Worm (Caenorhabditis elegans) whole organism, L2 larva: ENCODE data around the gene F34D10.8.

Experiments used
- C34F6.9 ChIP-seq: fragments of 150-350 bp; optimal IDR thresholded peaks from 2 replicates; lab custom pipeline; 2014; ENCODE audit warnings: missing biosample characterization, missing genetic modification characterization
- F13H6.1 ChIP-seq: sonication (generic microtip); optimal IDR thresholded peaks from 2 replicates; lab custom pipeline; 2016; ENCODE audit warnings: missing genetic modification characterization, missing compliant biosample characterization
- R02D3.7 ChIP-seq: fragments of 150-350 bp; optimal IDR thresholded peaks from 2 replicates; lab custom pipeline; 2014; ENCODE audit warnings: missing biosample characterization, missing genetic modification characterization
- ZK546.5 ChIP-seq: sonication (generic microtip); optimal IDR thresholded peaks from 2 replicates; lab custom pipeline; 2017; ENCODE audit warnings: missing biosample characterization, missing genetic modification characterization
- alr-1 ChIP-seq: fragments of 150-350 bp; optimal IDR thresholded peaks from 2 replicates; lab custom pipeline; 2014; ENCODE audit warnings: missing biosample characterization, missing genetic modification characterization
- aly-2 ChIP-seq: fragments of 150-350 bp; optimal IDR thresholded peaks from 2 replicates; lab custom pipeline; 2014; ENCODE audit warnings: missing biosample characterization, missing genetic modification characterization
- ama-1 ChIP-seq: fragments of 150-350 bp; optimal IDR thresholded peaks from 2 replicates; lab custom pipeline; 2018; ENCODE audit warnings: inconsistent platforms
- blmp-1 ChIP-seq: sonication (generic microtip); optimal IDR thresholded peaks from 2 replicates; lab custom pipeline; 2017; ENCODE audit warnings: missing genetic modification characterization, mild to moderate bottlenecking, missing compliant biosample characterization, antibody characterized with exemption, moderate library complexity; ENCODE audit not compliant: insufficient read depth
- ceh-16 ChIP-seq: fragments of 150-350 bp; optimal IDR thresholded peaks from 2 replicates; lab custom pipeline; 2014; ENCODE audit warnings: missing biosample characterization, missing genetic modification characterization
- ceh-82 ChIP-seq: fragments of 150-350 bp; optimal IDR thresholded peaks from 2 replicates; lab custom pipeline; 2014; ENCODE audit warnings: missing biosample characterization, missing genetic modification characterization
- crh-2 ChIP-seq: sonication (generic microtip); optimal IDR thresholded peaks from 2 replicates; lab custom pipeline; 2017; ENCODE audit warnings: missing biosample characterization, missing genetic modification characterization
- dmd-4 ChIP-seq: sonication (generic microtip); optimal IDR thresholded peaks from 2 replicates; lab custom pipeline; 2017; ENCODE audit warnings: missing biosample characterization, missing genetic modification characterization
- egl-27 ChIP-seq: sonication (generic microtip); optimal IDR thresholded peaks from 3 replicates; lab custom pipeline; 2017; ENCODE audit warnings: missing biosample characterization, missing genetic modification reagents, missing genetic modification characterization
- elt-1 ChIP-seq: fragments of 150-350 bp; optimal IDR thresholded peaks from 2 replicates; lab custom pipeline; 2014; ENCODE audit warnings: missing biosample characterization, missing genetic modification characterization
- elt-3 ChIP-seq: sonication (generic microtip); optimal IDR thresholded peaks from 2 replicates; lab custom pipeline; 2017; ENCODE audit warnings: missing biosample characterization, missing genetic modification characterization
- fos-1 ChIP-seq: fragments of 150-350 bp; optimal IDR thresholded peaks from 2 replicates; lab custom pipeline; 2014; ENCODE audit warnings: missing biosample characterization, missing genetic modification characterization
- gmeb-1 ChIP-seq: fragments of 150-350 bp; optimal IDR thresholded peaks from 2 replicates; lab custom pipeline; 2014; ENCODE audit warnings: missing biosample characterization, missing genetic modification characterization
- lin-11 ChIP-seq: fragments of 150-350 bp; sonication (generic microtip); optimal IDR thresholded peaks from 2 replicates; lab custom pipeline; 2014; ENCODE audit warnings: missing biosample characterization, missing genetic modification characterization, inconsistent platforms, mixed read lengths
- lin-13 ChIP-seq: fragments of 150-350 bp; optimal IDR thresholded peaks from 2 replicates; lab custom pipeline; 2014; ENCODE audit warnings: missing biosample characterization, missing genetic modification reagents, missing genetic modification characterization
- lin-39 ChIP-seq: fragments of 150-350 bp; optimal IDR thresholded peaks from 2 replicates; lab custom pipeline; 2014; ENCODE audit warnings: missing biosample characterization, missing genetic modification reagents, missing genetic modification characterization
- lsy-2 ChIP-seq, 2 experiments: fragments of 150-350 bp in 1 of 2; sonication (generic microtip) in 1 of 2; optimal IDR thresholded peaks; 2 replicates each; lab custom pipeline; 2014 to 2017; ENCODE audit warnings: missing biosample characterization in 2 of 2, missing genetic modification characterization in 2 of 2
- mab-5 ChIP-seq: fragments of 150-350 bp; optimal IDR thresholded peaks from 2 replicates; lab custom pipeline; 2014; ENCODE audit warnings: missing biosample characterization, missing genetic modification characterization
- mbf-1 ChIP-seq: sonication (generic microtip); optimal IDR thresholded peaks from 2 replicates; lab custom pipeline; 2017; ENCODE audit warnings: missing biosample characterization, missing genetic modification characterization
- mdl-1 ChIP-seq, 2 experiments: fragments of 150-350 bp in 1 of 2; sonication (generic microtip) in 1 of 2; optimal IDR thresholded peaks; 2 replicates each; lab custom pipeline; 2017; ENCODE audit warnings: missing biosample characterization in 2 of 2, missing genetic modification characterization in 2 of 2
- nhr-10 ChIP-seq: sonication (generic microtip); optimal IDR thresholded peaks from 2 replicates; lab custom pipeline; 2017; ENCODE audit warnings: missing biosample characterization, missing genetic modification characterization
- nhr-11 ChIP-seq: fragments of 150-350 bp; optimal IDR thresholded peaks from 2 replicates; lab custom pipeline; 2014; ENCODE audit warnings: missing biosample characterization, missing genetic modification characterization
- nhr-12 ChIP-seq: fragments of 150-350 bp; optimal IDR thresholded peaks from 2 replicates; lab custom pipeline; 2014; ENCODE audit warnings: missing biosample characterization, missing genetic modification characterization
- nhr-129 ChIP-seq: fragments of 150-350 bp; optimal IDR thresholded peaks from 2 replicates; lab custom pipeline; 2014; ENCODE audit warnings: missing biosample characterization, missing genetic modification characterization
- nhr-21 ChIP-seq: fragments of 150-350 bp; optimal IDR thresholded peaks from 2 replicates; lab custom pipeline; 2014; ENCODE audit warnings: missing biosample characterization, missing genetic modification characterization
- nhr-23 ChIP-seq: fragments of 150-350 bp; optimal IDR thresholded peaks from 2 replicates; lab custom pipeline; 2014; ENCODE audit warnings: missing biosample characterization, missing genetic modification reagents, missing genetic modification characterization
- nhr-237 ChIP-seq: fragments of 150-350 bp; optimal IDR thresholded peaks from 2 replicates; lab custom pipeline; 2014; ENCODE audit warnings: missing biosample characterization, missing genetic modification characterization
- nhr-6 ChIP-seq: fragments of 150-350 bp; optimal IDR thresholded peaks from 2 replicates; lab custom pipeline; 2014; ENCODE audit warnings: missing biosample characterization, missing genetic modification characterization
- nhr-77 ChIP-seq: fragments of 150-350 bp; optimal IDR thresholded peaks from 2 replicates; lab custom pipeline; 2014; ENCODE audit warnings: missing biosample characterization, missing genetic modification characterization
- peb-1 ChIP-seq: fragments of 150-350 bp; optimal IDR thresholded peaks from 2 replicates; lab custom pipeline; 2014; ENCODE audit warnings: missing biosample characterization, missing genetic modification characterization
- sem-4 ChIP-seq: fragments of 150-350 bp; optimal IDR thresholded peaks from 2 replicates; lab custom pipeline; 2014; ENCODE audit warnings: missing biosample characterization, missing genetic modification reagents, missing genetic modification characterization
- skn-1 ChIP-seq: sonication (generic microtip); optimal IDR thresholded peaks from 2 replicates; lab custom pipeline; 2017; ENCODE audit warnings: missing biosample characterization, missing genetic modification characterization
- sma-3 ChIP-seq: sonication (generic microtip); optimal IDR thresholded peaks from 2 replicates; lab custom pipeline; 2016; ENCODE audit warnings: missing genetic modification reagents, missing genetic modification characterization, missing compliant biosample characterization
- sma-9 ChIP-seq, 2 experiments: fragments of 150-350 bp in 1 of 2; sonication (generic microtip) in 1 of 2; optimal IDR thresholded peaks; 2 replicates each; lab custom pipeline; 2014 to 2016; ENCODE audit warnings: missing genetic modification characterization in 2 of 2, mild to moderate bottlenecking in 1 of 2, missing biosample characterization in 1 of 2, missing compliant biosample characterization in 1 of 2, missing genetic modification reagents in 1 of 2, moderate library complexity in 1 of 2
- snpc-4 ChIP-seq: fragments of 150-350 bp; optimal IDR thresholded peaks from 2 replicates; lab custom pipeline; 2014; ENCODE audit warnings: missing biosample characterization, missing genetic modification characterization
- unc-39 ChIP-seq: fragments of 150-350 bp; optimal IDR thresholded peaks from 2 replicates; lab custom pipeline; 2014; ENCODE audit warnings: missing biosample characterization, missing genetic modification characterization
- unc-55 ChIP-seq: fragments of 150-350 bp; sonication (generic microtip); optimal IDR thresholded peaks from 3 replicates; lab custom pipeline; 2014; ENCODE audit warnings: missing biosample characterization, missing genetic modification reagents, missing genetic modification characterization
- unc-62 ChIP-seq: fragments of 150-350 bp; optimal IDR thresholded peaks from 2 replicates; lab custom pipeline; 2014; ENCODE audit warnings: missing biosample characterization, missing genetic modification reagents, missing genetic modification characterization
- ztf-1 ChIP-seq: fragments of 200-800 bp; sonication (Bioruptor generic); conservative IDR thresholded peaks from 2 replicates; pipeline ENCODE4 v1.3.6; 2022; ENCODE audit warnings: missing genetic modification characterization, missing compliant biosample characterization
- ztf-11 ChIP-seq: sonication (generic microtip); optimal IDR thresholded peaks from 2 replicates; lab custom pipeline; 2017; ENCODE audit warnings: missing biosample characterization, missing genetic modification characterization

Gene F34D10.8

DNA sequence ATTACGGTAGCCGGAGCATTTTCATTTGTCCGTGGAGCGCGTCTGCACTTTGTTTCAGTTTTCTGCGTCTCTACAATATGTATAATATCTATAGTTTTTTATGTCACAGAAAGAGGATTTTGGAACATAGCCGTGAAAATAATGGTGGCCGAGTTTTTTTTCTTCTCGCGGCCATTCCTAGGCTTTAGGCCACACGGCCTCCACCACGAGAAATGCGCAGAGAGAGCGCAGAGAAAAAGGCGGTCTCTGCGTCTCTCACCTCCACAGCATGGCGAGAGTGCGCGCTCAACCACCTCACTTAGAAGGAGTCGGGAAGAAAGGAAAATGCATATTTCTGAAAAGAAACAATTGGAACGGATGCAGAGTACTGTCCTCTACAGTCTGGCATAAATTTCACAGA is 35.2 kb upstream of the F34D10.8 start:
- TF ChIP-seq unc-55 (peak; percentile 15), lsy-2 (tag; optimal IDR thresholded peaks at IDR 0.05; lab: Kevin White, UChicago) (peak; percentile 19 to 24)

DNA sequence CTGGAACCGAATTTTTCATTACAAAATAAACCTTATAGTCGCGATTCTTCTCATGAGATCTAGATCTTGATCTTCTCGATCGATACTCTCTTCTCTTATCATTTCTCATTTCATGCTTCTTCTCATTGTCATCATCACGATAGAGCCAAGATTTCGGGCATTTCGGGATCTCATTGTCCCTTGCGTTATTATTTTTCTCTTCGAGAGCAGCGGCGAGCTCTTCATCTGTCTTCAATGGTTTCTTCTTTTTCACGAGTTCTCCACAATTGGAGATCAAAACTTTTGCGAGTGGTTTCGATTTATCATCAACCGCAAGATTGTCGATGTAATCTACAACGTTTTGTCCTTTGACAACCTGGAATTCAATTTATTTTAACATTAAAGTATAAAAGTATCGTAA is 32.2 kb upstream of the F34D10.8 start:
- TF ChIP-seq sem-4 (tag; lab: Kevin White, UChicago) = no peak
- no peak for TF ChIP-seq snpc-4 (tag; lab: Kevin White, UChicago)
- TF ChIP-seq dmd-4 = no peak
- TF ChIP-seq nhr-21 (tag; lab: Kevin White, UChicago) = no peak
- no peak for TF ChIP-seq lin-13 (GFP tag; lab: Kevin White, UChicago)
- TF ChIP-seq sma-9 (GFP tag; optimal IDR thresholded peaks at IDR 0.05; lab: Kevin White, UChicago) = no peak
- TF ChIP-seq sma-9 (tag; optimal IDR thresholded peaks at IDR 0.05; lab: Kevin White, UChicago) = no peak
- TF ChIP-seq unc-55 = no peak
- no peak for TF ChIP-seq lin-11 (tag; lab: Kevin White, UChicago)
- TF ChIP-seq lin-39 (tag; lab: Kevin White, UChicago) = no peak
- TF ChIP-seq egl-27 = no peak
- TF ChIP-seq unc-39 (tag; lab: Kevin White, UChicago) = no peak
- no peak for TF ChIP-seq mdl-1 (tag; optimal IDR thresholded peaks at IDR 0.05; lab: Kevin White, UChicago)
- no peak for TF ChIP-seq nhr-23 (tag; lab: Kevin White, UChicago)

DNA sequence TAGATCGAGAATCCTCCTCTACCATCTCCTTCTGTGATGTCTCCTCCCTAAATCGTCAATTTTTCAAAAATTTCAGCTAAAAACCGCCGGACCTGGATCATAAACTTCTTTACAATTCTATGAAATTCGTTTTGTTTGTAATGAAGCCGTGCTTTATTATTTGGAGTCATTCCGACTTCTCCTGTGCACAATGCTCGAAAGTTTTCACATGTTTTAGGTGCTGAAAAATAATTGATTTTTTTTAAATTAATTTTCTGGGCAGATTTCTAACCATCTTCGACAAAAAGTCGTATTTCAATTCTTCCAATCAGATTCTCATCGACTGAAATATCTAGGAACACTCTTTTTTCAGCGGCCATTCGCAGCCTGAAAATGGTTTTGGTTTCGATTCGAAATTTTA is 31.3 kb upstream of the F34D10.8 start, which contains the start of gene cyn-9:
cyn-9 (minus strand) TSS at position 366 of the 400 bp plus-strand sequence.
- TF ChIP-seq nhr-21 (tag; lab: Kevin White, UChicago) (peak; percentile 11), fos-1 (tag; lab: Kevin White, UChicago) (no peak), nhr-12 (tag; lab: Kevin White, UChicago) (no peak), elt-3 (no peak), nhr-6 (tag; lab: Kevin White, UChicago) (no peak)

DNA sequence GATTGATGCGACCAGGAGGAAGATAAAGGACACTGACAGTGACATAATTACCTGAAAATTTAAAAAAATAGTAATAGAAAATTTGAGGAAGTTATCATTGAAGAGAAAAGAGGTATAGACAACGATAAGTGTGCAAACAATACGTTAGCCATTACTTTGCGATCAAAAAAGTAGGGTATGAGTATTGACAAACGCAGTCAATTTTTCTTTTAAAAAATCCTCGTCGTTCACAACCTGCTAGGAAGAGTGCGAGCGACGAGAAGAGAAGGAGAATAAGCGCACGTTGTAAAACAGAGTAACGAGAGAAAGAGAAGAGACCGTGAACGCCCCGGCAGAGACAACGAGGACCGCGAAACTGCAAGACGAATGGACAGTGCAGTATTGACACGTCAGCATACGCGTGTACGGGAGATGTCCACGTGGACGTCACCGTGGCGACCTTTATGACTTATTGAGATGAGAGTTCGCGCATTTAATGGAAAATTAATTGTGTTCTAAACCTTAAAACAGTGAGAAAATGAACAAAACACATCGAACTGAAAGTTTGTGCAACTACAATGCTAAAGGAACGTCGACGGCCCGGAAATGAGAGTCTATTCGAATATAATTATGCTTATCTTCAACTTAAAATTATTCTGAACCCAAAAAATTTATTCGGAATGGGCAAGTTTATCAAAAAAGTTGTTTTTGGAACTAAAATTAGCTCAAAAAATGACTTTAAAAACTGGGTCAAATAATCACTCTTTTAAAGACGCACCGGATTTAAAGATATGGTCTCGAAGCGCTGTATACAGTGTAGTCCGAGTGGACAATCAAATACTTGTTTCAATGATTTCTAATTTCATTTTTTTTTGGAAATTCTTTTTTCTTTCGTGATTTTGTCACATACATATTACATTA is 28.9 kb upstream of the F34D10.8 start, which contains the start of the genes pdi-1 and C14B1.2:
pdi-1 (minus strand) TSS at position 51 of the 900 bp plus-strand sequence.
C14B1.2 (plus strand) TSS at position 850 of the 900 bp plus-strand sequence.
- peak; percentile 64 for TF ChIP-seq C34F6.9 (tag; lab: Kevin White, UChicago)
- no peak for TF ChIP-seq nhr-77
- TF ChIP-seq ztf-1 = no peak
- TF ChIP-seq unc-39 (tag; lab: Kevin White, UChicago) = no peak
- no peak for TF ChIP-seq ceh-82 (tag; lab: Kevin White, UChicago)
- no peak for TF ChIP-seq ceh-16 (tag; lab: Kevin White, UChicago)
- peak; percentile 35 for TF ChIP-seq nhr-21 (tag; lab: Kevin White, UChicago)
- TF ChIP-seq F13H6.1 = peak; percentile 25
- TF ChIP-seq mab-5 (tag; lab: Kevin White, UChicago) = no peak
- TF ChIP-seq elt-1 = no peak
- TF ChIP-seq sma-9 (GFP tag; optimal IDR thresholded peaks at IDR 0.05; lab: Kevin White, UChicago) = peak; percentile 11
- no peak for TF ChIP-seq sma-9 (tag; optimal IDR thresholded peaks at IDR 0.05; lab: Kevin White, UChicago)
- TF ChIP-seq nhr-11 = no peak
- no peak for TF ChIP-seq peb-1 (tag; lab: Kevin White, UChicago)
- no peak for TF ChIP-seq ama-1 (lab: Kevin White, UChicago)
- no peak for TF ChIP-seq nhr-23 (tag; lab: Kevin White, UChicago)
- no peak for TF ChIP-seq mbf-1
- TF ChIP-seq alr-1 (tag; lab: Kevin White, UChicago) = no peak
- no peak for TF ChIP-seq lin-11 (tag; lab: Kevin White, UChicago)
- peak; percentile 17 for TF ChIP-seq blmp-1 (tag; lab: Kevin White, UChicago)
- TF ChIP-seq snpc-4 (tag; lab: Kevin White, UChicago) = no peak
- TF ChIP-seq R02D3.7 (tag; lab: Kevin White, UChicago) = no peak
- TF ChIP-seq gmeb-1 (tag; lab: Kevin White, UChicago) = no peak
- TF ChIP-seq unc-62 (GFP tag; lab: Kevin White, UChicago) = no peak
- TF ChIP-seq nhr-12 (tag; lab: Kevin White, UChicago) = no peak
- peak; percentile 28 to 62 for TF ChIP-seq mdl-1 (tag; optimal IDR thresholded peaks at IDR 0.05; lab: Kevin White, UChicago)
- no peak for TF ChIP-seq elt-3
- peak; percentile 6 for TF ChIP-seq skn-1 (tag; lab: Kevin White, UChicago)
- TF ChIP-seq fos-1 (tag; lab: Kevin White, UChicago) = peak; percentile 87
- peak; percentile 57 for TF ChIP-seq nhr-129
- no peak for TF ChIP-seq ztf-11 (tag; lab: Kevin White, UChicago)
- no peak for TF ChIP-seq dmd-4
- TF ChIP-seq sem-4 (tag; lab: Kevin White, UChicago) = no peak
- no peak for TF ChIP-seq nhr-6 (tag; lab: Kevin White, UChicago)
- peak; percentile 92 for TF ChIP-seq crh-2 (tag; lab: Kevin White, UChicago)
- peak; percentile 30 for TF ChIP-seq sma-3 (GFP tag; lab: Kevin White, UChicago)
- TF ChIP-seq nhr-237 (tag; lab: Kevin White, UChicago) = no peak
- TF ChIP-seq aly-2 (tag; lab: Kevin White, UChicago) = no peak
- TF ChIP-seq ZK546.5 (tag; lab: Kevin White, UChicago) = no peak
- TF ChIP-seq nhr-10 (tag; lab: Kevin White, UChicago) = no peak
- peak in 1 of 2 experiments; percentile 33 for TF ChIP-seq lsy-2 (tag; optimal IDR thresholded peaks at IDR 0.05; lab: Kevin White, UChicago)
